Fruit fly (Drosophila melanogaster) whole organism: ENCODE measurements around the gene CG17108.

Source experiments
- pan ChIP-seq: fragments of >200 bp; optimal IDR thresholded peaks from 2 replicates; lab custom pipeline; 2017
- psq ChIP-seq: fragments of >200 bp; optimal IDR thresholded peaks from 2 replicates; lab custom pipeline; 2017
- usp ChIP-seq: fragments of >200 bp; optimal IDR thresholded peaks from 2 replicates; lab custom pipeline; 2017; ENCODE audit warnings: missing biosample characterization, missing genetic modification characterization, mixed read lengths

- no peak for TF ChIP-seq psq (lab: Kevin White, UChicago)
- no peak for TF ChIP-seq pan (lab: Kevin White, UChicago)
- TF ChIP-seq usp, result no peak
These were observed 30.0 kb upstream of the CG17108 start, which contains the start of gene CG6431 for dm6 chr2L:10723903-10724302.
